Fruit fly (Drosophila melanogaster) whole organism, prepupa: ENCODE results near the gene wts.

Source experiments
- CG10631 ChIP-seq: fragments of 200-800 bp; sonication (Bioruptor generic); optimal IDR thresholded peaks from 2 replicates; lab custom pipeline; 2016; ENCODE audit warnings: missing biosample characterization, missing genetic modification characterization
- CG11294 ChIP-seq: fragments of 200-800 bp; sonication (Bioruptor generic); IDR thresholded peaks from 2 replicates; pipeline ENCODE4 v1.3.6; 2022; ENCODE audit warnings: missing biosample characterization, missing genetic modification characterization
- CG11902 ChIP-seq: fragments of 200-800 bp; sonication (Bioruptor generic); optimal IDR thresholded peaks from 3 replicates; lab custom pipeline; 2016; ENCODE audit warnings: missing biosample characterization, missing genetic modification characterization
- CG3032 ChIP-seq: fragments of 200-800 bp; optimal IDR thresholded peaks from 2 replicates; lab custom pipeline; 2019; ENCODE audit warnings: missing biosample characterization, mild to moderate bottlenecking, missing genetic modification characterization, moderate library complexity
- CG34406 ChIP-seq: fragments of 200-800 bp; sonication (Bioruptor generic); optimal IDR thresholded peaks from 3 replicates; lab custom pipeline; 2016; ENCODE audit warnings: missing biosample characterization, missing genetic modification characterization
- CG3919 ChIP-seq: fragments of 200-800 bp; sonication (Bioruptor generic); optimal IDR thresholded peaks from 3 replicates; lab custom pipeline; 2016; ENCODE audit warnings: missing biosample characterization, missing genetic modification characterization
- CG6163 ChIP-seq: fragments of 200-800 bp; sonication (Bioruptor generic); IDR thresholded peaks from 3 replicates; pipeline ENCODE4 v1.3.6; 2022; ENCODE audit warnings: missing biosample characterization, missing genetic modification characterization
- CG6276 ChIP-seq: fragments of 200-800 bp; sonication (Bioruptor generic); optimal IDR thresholded peaks from 2 replicates; lab custom pipeline; 2017; ENCODE audit warnings: missing biosample characterization, mild to moderate bottlenecking, missing genetic modification characterization
- CG6808 ChIP-seq: fragments of 200-800 bp; sonication (Bioruptor generic); optimal IDR thresholded peaks from 3 replicates; lab custom pipeline; 2017; ENCODE audit warnings: missing biosample characterization, missing genetic modification characterization, mild to moderate bottlenecking, moderate library complexity, missing genetic modification reagents
- CG7368 ChIP-seq: fragments of 200-800 bp; sonication (Bioruptor generic); optimal IDR thresholded peaks from 3 replicates; lab custom pipeline; 2016; ENCODE audit warnings: missing biosample characterization, missing genetic modification characterization
- CG8119 ChIP-seq: fragments of 200-800 bp; sonication (Bioruptor generic); IDR thresholded peaks from 3 replicates; pipeline ENCODE4 v1.3.6; 2022; ENCODE audit warnings: missing biosample characterization, missing genetic modification characterization
- CG8632 ChIP-seq: fragments of 200-800 bp; sonication (Bioruptor generic); optimal IDR thresholded peaks from 3 replicates; lab custom pipeline; 2016; ENCODE audit warnings: missing biosample characterization, missing genetic modification characterization
- CG9139 ChIP-seq: fragments of 200-800 bp; sonication (Bioruptor generic); optimal IDR thresholded peaks from 3 replicates; lab custom pipeline; 2017; ENCODE audit warnings: missing biosample characterization, mild to moderate bottlenecking, missing genetic modification characterization
- Eip78C ChIP-seq: fragments of 200-800 bp; sonication (Bioruptor generic); peaks from one replicate; lab custom pipeline; 2016; ENCODE audit warnings: missing biosample characterization, missing genetic modification characterization
- Eip93F ChIP-seq: fragments of 200-800 bp; sonication (Bioruptor generic); optimal IDR thresholded peaks from 2 replicates; lab custom pipeline; 2016; ENCODE audit warnings: missing biosample characterization, mild to moderate bottlenecking, missing genetic modification characterization
- Ets21C ChIP-seq: fragments of 200-800 bp; sonication (Bioruptor generic); optimal IDR thresholded peaks from 3 replicates; lab custom pipeline; 2016; ENCODE audit warnings: missing biosample characterization, missing genetic modification characterization
- Hr38 ChIP-seq: sonication (Bioruptor generic); optimal IDR thresholded peaks from 2 replicates; lab custom pipeline; 2016; ENCODE audit warnings: missing biosample characterization, missing genetic modification characterization
- Hr39 ChIP-seq: fragments of 200-800 bp; sonication (Bioruptor generic); optimal IDR thresholded peaks from 2 replicates; lab custom pipeline; 2016; ENCODE audit warnings: missing biosample characterization, missing genetic modification characterization
- Lpt ChIP-seq: fragments of 200-800 bp; sonication (Bioruptor generic); optimal IDR thresholded peaks from 3 replicates; lab custom pipeline; 2016; ENCODE audit warnings: missing biosample characterization, missing genetic modification characterization
- Sox102F ChIP-seq: fragments of 200-800 bp; sonication (Bioruptor generic); optimal IDR thresholded peaks from 2 replicates; lab custom pipeline; 2016; ENCODE audit warnings: missing biosample characterization, mild to moderate bottlenecking, missing genetic modification characterization
- Sox15 ChIP-seq: fragments of 200-800 bp; sonication (Bioruptor generic); optimal IDR thresholded peaks from 3 replicates; lab custom pipeline; 2016; ENCODE audit warnings: missing biosample characterization, missing genetic modification characterization
- achi ChIP-seq: fragments of 200-800 bp; sonication (Bioruptor generic); optimal IDR thresholded peaks from 3 replicates; lab custom pipeline; 2016; ENCODE audit warnings: missing biosample characterization, missing genetic modification characterization
- acj6 ChIP-seq: fragments of 200-800 bp; sonication (Bioruptor generic); optimal IDR thresholded peaks from 3 replicates; lab custom pipeline; 2016; ENCODE audit warnings: missing biosample characterization, missing genetic modification characterization
- cyc ChIP-seq: fragments of 200-800 bp; sonication (Bioruptor generic); optimal IDR thresholded peaks from 3 replicates; lab custom pipeline; 2016; ENCODE audit warnings: missing biosample characterization, missing genetic modification characterization
- dac ChIP-seq: fragments of 200-800 bp; sonication (Bioruptor generic); optimal IDR thresholded peaks from 2 replicates; lab custom pipeline; 2017; ENCODE audit warnings: missing biosample characterization, mild to moderate bottlenecking, missing genetic modification characterization
- dsx ChIP-seq: fragments of 200-800 bp; optimal IDR thresholded peaks from 3 replicates; lab custom pipeline; 2019; ENCODE audit warnings: missing biosample characterization, mild to moderate bottlenecking, missing genetic modification characterization, moderate library complexity; ENCODE audit not compliant: poor library complexity, severe bottlenecking
- eg ChIP-seq: fragments of 200-800 bp; sonication (Bioruptor generic); IDR thresholded peaks from 3 replicates; pipeline ENCODE4 v1.3.6; 2022; ENCODE audit warnings: missing biosample characterization, missing genetic modification characterization
- esn ChIP-seq: fragments of 200-800 bp; sonication (Bioruptor generic); optimal IDR thresholded peaks from 2 replicates; lab custom pipeline; 2016; ENCODE audit warnings: missing biosample characterization, mild to moderate bottlenecking, missing genetic modification characterization, moderate library complexity
- fd59A ChIP-seq: fragments of 200-800 bp; sonication (Bioruptor generic); optimal IDR thresholded peaks from 2 replicates; lab custom pipeline; 2017; ENCODE audit warnings: missing biosample characterization, mild to moderate bottlenecking, missing genetic modification characterization, missing genetic modification reagents
- fkh ChIP-seq: fragments of 200-800 bp; sonication (Bioruptor generic); optimal IDR thresholded peaks from 3 replicates; lab custom pipeline; 2017; ENCODE audit warnings: missing biosample characterization, mild to moderate bottlenecking, missing genetic modification characterization, moderate library complexity
- lz ChIP-seq: fragments of 200-800 bp; sonication (Bioruptor generic); optimal IDR thresholded peaks from 3 replicates; lab custom pipeline; 2016; ENCODE audit warnings: missing biosample characterization, missing genetic modification characterization
- net ChIP-seq: fragments of 200-800 bp; sonication (Bioruptor generic); optimal IDR thresholded peaks from 3 replicates; lab custom pipeline; 2016; ENCODE audit warnings: missing biosample characterization, missing genetic modification characterization
- salr ChIP-seq, 2 experiments: fragments of 200-800 bp; sonication (Bioruptor generic); optimal IDR thresholded peaks; 3 replicates each; lab custom pipeline; 2016 to 2018; ENCODE audit warnings: missing biosample characterization in 2 of 2, missing genetic modification characterization in 2 of 2, mild to moderate bottlenecking in 1 of 2
- ss ChIP-seq, 2 experiments: fragments of 200-800 bp; sonication (Bioruptor generic); optimal IDR thresholded peaks; 2 replicates in 1 of 2; 3 replicates in 1 of 2; lab custom pipeline; 2017 to 2018; ENCODE audit warnings: mild to moderate bottlenecking in 2 of 2, missing biosample characterization in 2 of 2, missing genetic modification characterization in 2 of 2, moderate library complexity in 1 of 2

The wts gene

dm6 chr3R:30803815-30804515, 2.5 kb downstream of the wts start (continued):
- peak; percentile 52 for TF ChIP-seq dsx (GFP tag; lab: Kevin White, UChicago)
- TF ChIP-seq fd59A (GFP tag; lab: Kevin White, UChicago), result peak; percentile 82
- TF ChIP-seq CG3032 (tag; lab: Kevin White, UChicago), result peak; percentile 82
- TF ChIP-seq Eip78C (GFP tag; lab: Kevin White, UChicago), result peak; percentile 91
- TF ChIP-seq Eip93F (GFP tag; lab: Kevin White, UChicago), result no peak
- peak; percentile 82 for TF ChIP-seq CG6276 (GFP tag; lab: Kevin White, UChicago)
- TF ChIP-seq CG6808 (GFP tag; lab: Kevin White, UChicago), result peak; percentile 84
- peak; percentile 62 for TF ChIP-seq Ets21C (GFP tag; lab: Kevin White, UChicago)
- no peak; the same call in 2 of the 3 replicates for TF ChIP-seq CG6163 (GFP tag; lab: Robert Waterston, UW)
- TF ChIP-seq Sox102F, result peak; percentile 66
- TF ChIP-seq CG8119 (GFP tag; lab: Robert Waterston, UW), result peak; percentile 87
- peak; percentile 86 for TF ChIP-seq CG11902 (GFP tag; lab: Kevin White, UChicago)
- peak; percentile 83 for TF ChIP-seq CG3919 (GFP tag; lab: Kevin White, UChicago)
- peak; percentile 79 for TF ChIP-seq CG7368 (GFP tag; lab: Kevin White, UChicago)
- peak; percentile 67 for TF ChIP-seq net

- TF ChIP-seq Hr39 (GFP tag; lab: Kevin White, UChicago) (no peak), CG6163 (GFP tag; lab: Robert Waterston, UW) (0 out of 3 replicates have a peak, but pooled peaks have one; percentile 22)
These were observed 3.1 kb downstream of the wts start for dm6 chr3R:30803212-30803814.

DNA sequence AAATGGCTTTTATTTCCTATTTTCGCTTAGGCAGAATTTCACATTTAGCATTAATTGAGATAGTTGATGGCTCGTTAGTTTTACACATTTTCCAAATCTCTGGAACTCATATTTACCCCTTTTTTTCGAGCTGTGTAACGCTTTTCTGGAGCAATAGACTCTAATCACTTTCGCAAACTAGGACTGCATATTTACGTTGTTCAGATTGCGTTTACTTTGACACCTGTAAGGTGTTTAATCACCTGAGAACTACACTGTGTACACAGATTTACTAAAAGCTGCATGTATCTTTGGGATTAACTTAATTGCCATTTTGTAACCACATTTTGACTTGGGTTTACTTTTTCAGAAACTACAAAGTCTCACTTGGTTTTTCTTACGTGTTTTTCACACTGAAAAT, 3.6 kb downstream of the wts start:
- TF ChIP-seq eg (GFP tag; lab: Robert Waterston, UW) (no peak), achi (GFP tag; lab: Kevin White, UChicago) (no peak), Hr38 (GFP tag; lab: Kevin White, UChicago) (no peak)

DNA sequence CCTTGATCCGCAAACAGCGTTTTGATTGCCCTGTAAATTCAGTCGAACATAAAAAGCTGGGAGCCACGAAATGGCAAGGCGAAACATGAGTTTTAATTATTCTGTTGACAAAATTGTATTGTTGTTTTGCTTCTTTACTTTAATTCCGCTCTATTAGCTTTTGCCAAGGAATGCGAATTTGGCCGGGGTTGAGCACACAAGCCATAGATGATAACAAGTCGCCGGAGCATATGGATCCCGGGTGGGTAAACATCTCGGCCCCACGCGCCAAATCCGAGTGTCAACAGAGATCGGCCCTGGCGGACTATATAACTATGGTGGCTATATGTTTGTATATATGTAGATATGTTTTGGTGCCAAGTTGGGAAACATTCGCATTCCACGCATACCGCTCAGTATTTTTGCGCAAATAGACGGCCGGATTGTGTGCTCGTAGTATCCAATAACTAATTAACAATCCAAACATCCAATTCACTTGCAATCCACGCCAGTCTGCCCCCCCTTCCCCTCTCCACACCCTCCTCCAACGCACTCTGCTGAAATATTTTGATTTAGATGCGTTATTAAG, 4.2 kb downstream of the wts start:
- TF ChIP-seq salr (GFP tag; optimal IDR thresholded peaks at IDR 0.05; lab: Kevin White, UChicago) (no peak), acj6 (GFP tag; lab: Kevin White, UChicago) (no peak), CG8632 (GFP tag; lab: Kevin White, UChicago) (no peak), CG9139 (GFP tag; lab: Kevin White, UChicago) (no peak), dac (GFP tag; lab: Kevin White, UChicago) (no peak), Hr38 (GFP tag; lab: Kevin White, UChicago) (no peak), fkh (peak; percentile 91), achi (GFP tag; lab: Kevin White, UChicago) (no peak), Sox102F (no peak), Hr39 (GFP tag; lab: Kevin White, UChicago) (no peak), CG11294 (no peak), CG6808 (GFP tag; lab: Kevin White, UChicago) (no peak), CG3032 (tag; lab: Kevin White, UChicago) (no peak), esn (GFP tag; lab: Kevin White, UChicago) (peak; percentile 17), CG6276 (GFP tag; lab: Kevin White, UChicago) (no peak), lz (GFP tag; lab: Kevin White, UChicago) (no peak)

- TF ChIP-seq CG11294 (no peak), cyc (no peak), Lpt (GFP tag; lab: Kevin White, UChicago) (no peak), achi (GFP tag; lab: Kevin White, UChicago) (no peak), CG3919 (GFP tag; lab: Kevin White, UChicago) (no peak), Sox15 (no peak), ss (GFP tag; optimal IDR thresholded peaks at IDR 0.05; lab: Kevin White, UChicago) (no peak), CG10631 (GFP tag; lab: Kevin White, UChicago) (no peak), CG34406 (GFP tag; lab: Kevin White, UChicago) (no peak)
These were observed 5.0 kb downstream of the wts start for dm6 chr3R:30801463-30801862.
